Worm (Caenorhabditis elegans) whole organism, L1 larva: ENCODE measurements around the gene Y40C5A.4.

Experiments
- F16B12.6 ChIP-seq: fragments of 150-350 bp; optimal IDR thresholded peaks from 2 replicates; lab custom pipeline; 2014; ENCODE audit warnings: missing biosample characterization, missing genetic modification characterization
- ces-1 ChIP-seq: fragments of 150-350 bp; optimal IDR thresholded peaks from 2 replicates; lab custom pipeline; 2014; ENCODE audit warnings: missing biosample characterization, missing genetic modification reagents, missing genetic modification characterization
- lin-39 ChIP-seq: fragments of 150-350 bp; optimal IDR thresholded peaks from 2 replicates; lab custom pipeline; 2014; ENCODE audit warnings: missing biosample characterization, missing genetic modification reagents, missing genetic modification characterization
- nhr-11 ChIP-seq: fragments of 150-350 bp; optimal IDR thresholded peaks from 2 replicates; lab custom pipeline; 2014; ENCODE audit warnings: missing biosample characterization, missing genetic modification characterization
- nhr-76 ChIP-seq: sonication (generic microtip); optimal IDR thresholded peaks from 2 replicates; lab custom pipeline; 2017; ENCODE audit warnings: missing biosample characterization, missing genetic modification characterization
- snu-23 ChIP-seq: sonication (generic microtip); optimal IDR thresholded peaks from 2 replicates; lab custom pipeline; 2016; ENCODE audit warnings: missing genetic modification characterization, missing compliant biosample characterization

- TF ChIP-seq F16B12.6 (no peak), ces-1 (GFP tag; lab: Kevin White, UChicago) (no peak), nhr-11 (tag; lab: Kevin White, UChicago) (no peak), lin-39 (no peak), nhr-76 (tag; lab: Kevin White, UChicago) (no peak), snu-23 (GFP tag; lab: Kevin White, UChicago) (no peak)
Observed at ce11 chrIV:7414163-7414562, 49.3 kb upstream of the Y40C5A.4 start.
